Fruit fly (Drosophila melanogaster) whole organism, prepupa: ENCODE measurements around the gene L2HGDH.

ENCODE experiments used
- Blimp-1 ChIP-seq: fragments of 200-800 bp; sonication (Bioruptor generic); optimal IDR thresholded peaks from 3 replicates; lab custom pipeline; 2017; ENCODE audit warnings: missing biosample characterization, missing genetic modification characterization, mild to moderate bottlenecking, moderate library complexity, missing genetic modification reagents
- CG10631 ChIP-seq: fragments of 200-800 bp; sonication (Bioruptor generic); optimal IDR thresholded peaks from 2 replicates; lab custom pipeline; 2016; ENCODE audit warnings: missing biosample characterization, missing genetic modification characterization
- CG11294 ChIP-seq: fragments of 200-800 bp; sonication (Bioruptor generic); IDR thresholded peaks from 2 replicates; pipeline ENCODE4 v1.3.6; 2022; ENCODE audit warnings: missing biosample characterization, missing genetic modification characterization
- CG11762 ChIP-seq: fragments of 200-800 bp; sonication (Bioruptor generic); optimal IDR thresholded peaks from 3 replicates; lab custom pipeline; 2016; ENCODE audit warnings: missing biosample characterization, missing genetic modification characterization; ENCODE audit not compliant: insufficient read depth
- CG11902 ChIP-seq: fragments of 200-800 bp; sonication (Bioruptor generic); optimal IDR thresholded peaks from 3 replicates; lab custom pipeline; 2016; ENCODE audit warnings: missing biosample characterization, missing genetic modification characterization
- CG15336 ChIP-seq: fragments of 200-800 bp; sonication (Bioruptor generic); IDR thresholded peaks from 2 replicates; pipeline ENCODE4 v1.3.6; 2022; ENCODE audit warnings: missing biosample characterization, missing genetic modification characterization
- CG1621 ChIP-seq: fragments of 200-800 bp; sonication (Bioruptor generic); optimal IDR thresholded peaks from 3 replicates; lab custom pipeline; 2018; ENCODE audit warnings: missing biosample characterization, mild to moderate bottlenecking, missing genetic modification characterization
- CG3032 ChIP-seq: fragments of 200-800 bp; optimal IDR thresholded peaks from 2 replicates; lab custom pipeline; 2019; ENCODE audit warnings: missing biosample characterization, mild to moderate bottlenecking, missing genetic modification characterization, moderate library complexity
- CG31627 ChIP-seq: fragments of 200-800 bp; sonication (Bioruptor generic); optimal IDR thresholded peaks from 3 replicates; lab custom pipeline; 2016; ENCODE audit warnings: missing biosample characterization, missing genetic modification characterization
- CG32006 ChIP-seq: fragments of 200-800 bp; sonication (Bioruptor generic); optimal IDR thresholded peaks from 3 replicates; lab custom pipeline; 2017; ENCODE audit warnings: missing biosample characterization, mild to moderate bottlenecking, missing genetic modification characterization
- CG34406 ChIP-seq: fragments of 200-800 bp; sonication (Bioruptor generic); optimal IDR thresholded peaks from 3 replicates; lab custom pipeline; 2016; ENCODE audit warnings: missing biosample characterization, missing genetic modification characterization
- CG3919 ChIP-seq: fragments of 200-800 bp; sonication (Bioruptor generic); optimal IDR thresholded peaks from 3 replicates; lab custom pipeline; 2016; ENCODE audit warnings: missing biosample characterization, missing genetic modification characterization
- CG6163 ChIP-seq: fragments of 200-800 bp; sonication (Bioruptor generic); IDR thresholded peaks from 3 replicates; pipeline ENCODE4 v1.3.6; 2022; ENCODE audit warnings: missing biosample characterization, missing genetic modification characterization
- CG6276 ChIP-seq: fragments of 200-800 bp; sonication (Bioruptor generic); optimal IDR thresholded peaks from 2 replicates; lab custom pipeline; 2017; ENCODE audit warnings: missing biosample characterization, mild to moderate bottlenecking, missing genetic modification characterization
- CG6792 ChIP-seq: fragments of 200-800 bp; sonication (Bioruptor generic); optimal IDR thresholded peaks from 3 replicates; lab custom pipeline; 2016; ENCODE audit warnings: missing biosample characterization, missing genetic modification characterization
- CG6808 ChIP-seq: fragments of 200-800 bp; sonication (Bioruptor generic); optimal IDR thresholded peaks from 3 replicates; lab custom pipeline; 2017; ENCODE audit warnings: missing biosample characterization, missing genetic modification characterization, mild to moderate bottlenecking, moderate library complexity, missing genetic modification reagents
- CG7368 ChIP-seq: fragments of 200-800 bp; sonication (Bioruptor generic); optimal IDR thresholded peaks from 3 replicates; lab custom pipeline; 2016; ENCODE audit warnings: missing biosample characterization, missing genetic modification characterization
- CG8119 ChIP-seq: fragments of 200-800 bp; sonication (Bioruptor generic); IDR thresholded peaks from 3 replicates; pipeline ENCODE4 v1.3.6; 2022; ENCODE audit warnings: missing biosample characterization, missing genetic modification characterization
- CG8319 ChIP-seq: fragments of 200-800 bp; sonication (Bioruptor generic); optimal IDR thresholded peaks from 3 replicates; lab custom pipeline; 2016; ENCODE audit warnings: missing biosample characterization, missing genetic modification characterization
- CG8632 ChIP-seq: fragments of 200-800 bp; sonication (Bioruptor generic); optimal IDR thresholded peaks from 3 replicates; lab custom pipeline; 2016; ENCODE audit warnings: missing biosample characterization, missing genetic modification characterization
- Eip75B ChIP-seq: fragments of 200-800 bp; sonication (Bioruptor generic); optimal IDR thresholded peaks from 3 replicates; lab custom pipeline; 2016; ENCODE audit warnings: missing biosample characterization, missing genetic modification characterization
- Eip78C ChIP-seq: fragments of 200-800 bp; sonication (Bioruptor generic); peaks from one replicate; lab custom pipeline; 2016; ENCODE audit warnings: missing biosample characterization, missing genetic modification characterization
- Ets21C ChIP-seq: fragments of 200-800 bp; sonication (Bioruptor generic); optimal IDR thresholded peaks from 3 replicates; lab custom pipeline; 2016; ENCODE audit warnings: missing biosample characterization, missing genetic modification characterization
- Gug ChIP-seq: fragments of 200-800 bp; sonication (Bioruptor generic); IDR thresholded peaks from 2 replicates; pipeline ENCODE4 v1.3.6; 2022; ENCODE audit warnings: missing biosample characterization, missing genetic modification characterization
- Hr38 ChIP-seq: sonication (Bioruptor generic); optimal IDR thresholded peaks from 2 replicates; lab custom pipeline; 2016; ENCODE audit warnings: missing biosample characterization, missing genetic modification characterization
- Hr39 ChIP-seq: fragments of 200-800 bp; sonication (Bioruptor generic); optimal IDR thresholded peaks from 2 replicates; lab custom pipeline; 2016; ENCODE audit warnings: missing biosample characterization, missing genetic modification characterization
- Hr4 ChIP-seq: fragments of 200-800 bp; sonication (Bioruptor generic); optimal IDR thresholded peaks from 3 replicates; lab custom pipeline; 2016; ENCODE audit warnings: missing biosample characterization, missing genetic modification characterization
- Lpt ChIP-seq: fragments of 200-800 bp; sonication (Bioruptor generic); optimal IDR thresholded peaks from 3 replicates; lab custom pipeline; 2016; ENCODE audit warnings: missing biosample characterization, missing genetic modification characterization
- Smox ChIP-seq: fragments of 200-800 bp; sonication (Bioruptor generic); optimal IDR thresholded peaks from 3 replicates; lab custom pipeline; 2016; ENCODE audit warnings: missing biosample characterization, missing genetic modification characterization
- Sox102F ChIP-seq: fragments of 200-800 bp; sonication (Bioruptor generic); optimal IDR thresholded peaks from 2 replicates; lab custom pipeline; 2016; ENCODE audit warnings: missing biosample characterization, mild to moderate bottlenecking, missing genetic modification characterization
- Sox14 ChIP-seq: fragments of 200-800 bp; sonication (Bioruptor generic); optimal IDR thresholded peaks from 3 replicates; lab custom pipeline; 2016; ENCODE audit warnings: missing biosample characterization, missing genetic modification characterization
- achi ChIP-seq: fragments of 200-800 bp; sonication (Bioruptor generic); optimal IDR thresholded peaks from 3 replicates; lab custom pipeline; 2016; ENCODE audit warnings: missing biosample characterization, missing genetic modification characterization
- acj6 ChIP-seq: fragments of 200-800 bp; sonication (Bioruptor generic); optimal IDR thresholded peaks from 3 replicates; lab custom pipeline; 2016; ENCODE audit warnings: missing biosample characterization, missing genetic modification characterization
- dsx ChIP-seq: fragments of 200-800 bp; optimal IDR thresholded peaks from 3 replicates; lab custom pipeline; 2019; ENCODE audit warnings: missing biosample characterization, mild to moderate bottlenecking, missing genetic modification characterization, moderate library complexity; ENCODE audit not compliant: poor library complexity, severe bottlenecking
- eg ChIP-seq: fragments of 200-800 bp; sonication (Bioruptor generic); IDR thresholded peaks from 3 replicates; pipeline ENCODE4 v1.3.6; 2022; ENCODE audit warnings: missing biosample characterization, missing genetic modification characterization
- fd59A ChIP-seq: fragments of 200-800 bp; sonication (Bioruptor generic); optimal IDR thresholded peaks from 2 replicates; lab custom pipeline; 2017; ENCODE audit warnings: missing biosample characterization, mild to moderate bottlenecking, missing genetic modification characterization, missing genetic modification reagents
- fkh ChIP-seq: fragments of 200-800 bp; sonication (Bioruptor generic); optimal IDR thresholded peaks from 3 replicates; lab custom pipeline; 2017; ENCODE audit warnings: missing biosample characterization, mild to moderate bottlenecking, missing genetic modification characterization, moderate library complexity
- net ChIP-seq: fragments of 200-800 bp; sonication (Bioruptor generic); optimal IDR thresholded peaks from 3 replicates; lab custom pipeline; 2016; ENCODE audit warnings: missing biosample characterization, missing genetic modification characterization
- pdm3 ChIP-seq: fragments of 200-800 bp; sonication (Bioruptor generic); optimal IDR thresholded peaks from 3 replicates; lab custom pipeline; 2016; ENCODE audit warnings: missing biosample characterization, missing genetic modification characterization
- salr ChIP-seq, 2 experiments: fragments of 200-800 bp; sonication (Bioruptor generic); optimal IDR thresholded peaks; 3 replicates each; lab custom pipeline; 2016 to 2018; ENCODE audit warnings: missing biosample characterization in 2 of 2, missing genetic modification characterization in 2 of 2, mild to moderate bottlenecking in 1 of 2
- spab ChIP-seq: fragments of 200-800 bp; sonication (Bioruptor generic); optimal IDR thresholded peaks from 2 replicates; lab custom pipeline; 2017; ENCODE audit warnings: missing biosample characterization, mild to moderate bottlenecking, missing genetic modification characterization, missing genetic modification reagents
- ss ChIP-seq, 2 experiments: fragments of 200-800 bp; sonication (Bioruptor generic); optimal IDR thresholded peaks; 2 replicates in 1 of 2; 3 replicates in 1 of 2; lab custom pipeline; 2017 to 2018; ENCODE audit warnings: mild to moderate bottlenecking in 2 of 2, missing biosample characterization in 2 of 2, missing genetic modification characterization in 2 of 2, moderate library complexity in 1 of 2
- svp ChIP-seq: fragments of 200-800 bp; sonication (Bioruptor generic); peaks from one replicate; lab custom pipeline; 2016; ENCODE audit warnings: missing biosample characterization, missing genetic modification characterization
- topi ChIP-seq: fragments of 200-800 bp; sonication (Bioruptor generic); optimal IDR thresholded peaks from 3 replicates; lab custom pipeline; 2016; ENCODE audit warnings: missing biosample characterization, missing genetic modification characterization
- vri ChIP-seq: fragments of 200-800 bp; sonication (Bioruptor generic); optimal IDR thresholded peaks from 3 replicates; lab custom pipeline; 2016; ENCODE audit warnings: missing biosample characterization, mild to moderate bottlenecking, missing genetic modification characterization

L2HGDH gene

dm6 chr2L:18981947-18982579, 7.8 kb upstream of the L2HGDH start (continued):
- TF ChIP-seq vri (no peak), CG3919 (GFP tag; lab: Kevin White, UChicago) (peak; percentile 66), CG8319 (GFP tag; lab: Kevin White, UChicago) (peak; percentile 91), CG6276 (GFP tag; lab: Kevin White, UChicago) (peak; percentile 86), CG11762 (GFP tag; lab: Kevin White, UChicago) (peak; percentile 26), Smox (GFP tag; lab: Kevin White, UChicago) (peak; percentile 21), Eip78C (GFP tag; lab: Kevin White, UChicago) (peak; percentile 88), CG8632 (GFP tag; lab: Kevin White, UChicago) (peak; percentile 49), Hr39 (GFP tag; lab: Kevin White, UChicago) (peak; percentile 4), achi (peak; percentile 76), CG1621 (peak; percentile 54), Blimp-1 (GFP tag; lab: Kevin White, UChicago) (no peak), spab (GFP tag; lab: Kevin White, UChicago) (peak; percentile 58), fd59A (GFP tag; lab: Kevin White, UChicago) (peak; percentile 61)

dm6 chr2L:18981484-18981883, 7.2 kb upstream of the L2HGDH start:
- no peak for TF ChIP-seq CG6808
- TF ChIP-seq fkh, result peak; percentile 1
- no peak for TF ChIP-seq CG32006 (GFP tag; lab: Kevin White, UChicago)

DNA sequence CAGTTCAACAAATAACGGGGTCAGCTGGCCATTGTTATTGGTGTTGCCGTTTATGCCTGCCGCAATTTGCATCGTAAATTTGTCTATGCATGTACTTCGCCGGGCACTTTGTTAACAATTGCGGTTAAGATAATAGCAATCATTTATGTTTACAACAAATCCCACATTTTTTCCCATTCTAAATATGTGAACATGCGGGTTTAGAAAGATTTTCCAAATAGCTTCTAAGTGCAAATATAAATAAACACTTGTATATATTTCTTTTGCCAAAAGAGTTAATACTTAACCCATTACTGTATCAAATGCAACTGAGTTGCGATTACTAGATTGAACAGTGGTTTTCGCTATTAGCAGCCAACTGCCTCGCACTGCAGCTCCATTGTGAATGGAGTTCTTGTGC, 6.7 kb upstream of the L2HGDH start:
- TF ChIP-seq CG8632 (GFP tag; lab: Kevin White, UChicago) (no peak), fd59A (GFP tag; lab: Kevin White, UChicago) (no peak), CG11762 (GFP tag; lab: Kevin White, UChicago) (no peak), CG34406 (GFP tag; lab: Kevin White, UChicago) (no peak), Sox102F (GFP tag; lab: Kevin White, UChicago) (no peak), CG31627 (no peak), Ets21C (GFP tag; lab: Kevin White, UChicago) (no peak), CG6808 (no peak), Gug (no peak), CG32006 (GFP tag; lab: Kevin White, UChicago) (peak; percentile 42), pdm3 (peak; percentile 11), CG6792 (GFP tag; lab: Kevin White, UChicago) (no peak), CG8119 (peak; percentile 42; the same call in 2 of the 3 replicates), fkh (no peak), CG6163 (GFP tag; lab: Robert Waterston, UW) (no peak), Eip78C (GFP tag; lab: Kevin White, UChicago) (peak; percentile 45), net (GFP tag; lab: Kevin White, UChicago) (no peak), eg (GFP tag; lab: Robert Waterston, UW) (peak; percentile 72), CG6276 (GFP tag; lab: Kevin White, UChicago) (peak; percentile 37), CG8319 (GFP tag; lab: Kevin White, UChicago) (no peak), Eip75B (GFP tag; lab: Kevin White, UChicago) (no peak), Hr39 (GFP tag; lab: Kevin White, UChicago) (no peak), ss (GFP tag; optimal IDR thresholded peaks at IDR 0.05; lab: Kevin White, UChicago) (no peak), Hr38 (GFP tag; lab: Kevin White, UChicago) (no peak), acj6 (GFP tag; lab: Kevin White, UChicago) (no peak), CG11294 (GFP tag; lab: Robert Waterston, UW) (peak; percentile 34; the same call in 1 of the 2 replicates), CG7368 (no peak), svp (GFP tag; lab: Kevin White, UChicago) (no peak), Smox (GFP tag; lab: Kevin White, UChicago) (no peak), CG15336 (peak; percentile 61), CG11902 (no peak), Lpt (no peak), CG10631 (GFP tag; lab: Kevin White, UChicago) (no peak), salr (GFP tag; optimal IDR thresholded peaks at IDR 0.05; lab: Kevin White, UChicago) (no peak), topi (GFP tag; lab: Kevin White, UChicago) (no peak), vri (no peak), CG3032 (tag; lab: Kevin White, UChicago) (no peak), spab (GFP tag; lab: Kevin White, UChicago) (no peak), CG1621 (no peak), Sox14 (no peak), dsx (GFP tag; lab: Kevin White, UChicago) (no peak), Hr4 (GFP tag; lab: Kevin White, UChicago) (peak; percentile 24)
